Fruit fly (Drosophila melanogaster): Measurements from ENCODE around the gene pad.

The pad gene

DNA sequence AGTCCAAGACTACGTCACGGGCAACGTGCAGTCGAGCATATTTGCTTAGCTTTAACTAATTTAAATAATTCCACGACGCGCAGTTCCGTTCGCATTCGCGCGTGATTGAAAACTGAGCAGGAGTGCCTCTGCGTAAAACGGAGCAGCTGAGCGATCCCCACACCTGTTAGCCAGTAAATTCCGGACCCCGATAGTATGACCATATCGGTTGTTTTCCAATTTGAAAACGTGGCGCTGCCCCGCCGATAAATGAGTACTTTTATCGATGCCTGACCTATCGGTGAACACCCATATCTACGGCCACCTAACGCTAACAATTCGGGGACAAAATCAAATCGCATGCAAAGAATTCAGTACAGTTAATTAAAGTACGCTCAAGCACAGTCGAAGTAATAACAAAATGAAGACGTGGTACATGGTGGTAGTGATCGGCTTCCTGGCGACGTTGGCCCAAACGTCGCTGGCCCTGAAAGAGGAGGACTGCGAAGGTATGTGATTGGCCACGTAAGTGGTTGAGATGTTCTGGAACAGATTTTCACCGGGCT is 7.1 kb downstream of the pad start, which contains the start of the genes CG14879 and Manf (continued):
- peak; percentile 41; the same call in 1 of the 3 replicates for TF ChIP-seq zfh1 (GFP tag; IDR thresholded peaks at IDR 0.05)
- TF ChIP-seq Adf1 (GFP tag; IDR thresholded peaks at IDR 0.05), result peak; percentile 10; the same call in 1 of the 2 replicates
- TF ChIP-seq CG11560 (tag; IDR thresholded peaks at IDR 0.05), result no peak
- no peak for TF ChIP-seq Ptx1 (GFP tag; IDR thresholded peaks at IDR 0.05)
- TF ChIP-seq CG1603 (tag; optimal IDR thresholded peaks at IDR 0.05), result peak; percentile 61
- no peak for TF ChIP-seq CG6813 (GFP tag; optimal IDR thresholded peaks at IDR 0.05)
- TF ChIP-seq crc (GFP tag; optimal IDR thresholded peaks at IDR 0.05), result no peak
- no peak for TF ChIP-seq CG11093 (GFP tag; IDR thresholded peaks at IDR 0.05)
- TF ChIP-seq nom (GFP tag; optimal IDR thresholded peaks at IDR 0.05), result no peak
- no peak; the same call in 2 of the 3 replicates for TF ChIP-seq row (GFP tag; IDR thresholded peaks at IDR 0.05)
- TF ChIP-seq scrt (GFP tag; optimal IDR thresholded peaks at IDR 0.05), result no peak
- no peak for TF ChIP-seq chif (GFP tag; optimal IDR thresholded peaks at IDR 0.05)
- TF ChIP-seq B-H2 (GFP tag; optimal IDR thresholded peaks at IDR 0.05), result no peak
- TF ChIP-seq CG17829 (tag; optimal IDR thresholded peaks at IDR 0.05), result peak; percentile 30
- TF ChIP-seq vnd (GFP tag; IDR thresholded peaks at IDR 0.05; ENCODE audit: partially characterized antibody), result no peak
- peak in 1 of 3 experiments; percentile 8 for TF ChIP-seq Stat92E (GFP tag; optimal IDR thresholded peaks at IDR 0.05)
- TF ChIP-seq Kr (GFP tag; optimal IDR thresholded peaks at IDR 0.05), result no peak
- no peak for TF ChIP-seq HmgD (GFP tag; optimal IDR thresholded peaks at IDR 0.05)
- no peak for TF ChIP-seq CG4730 (GFP tag; IDR thresholded peaks at IDR 0.05)
- no peak for TF ChIP-seq CG31365 (tag; optimal IDR thresholded peaks at IDR 0.05)
- no peak for TF ChIP-seq CG12219 (GFP tag; optimal IDR thresholded peaks at IDR 0.05)
- peak in 1 of 2 experiments; percentile 26 for TF ChIP-seq Pdp1 (GFP tag; optimal IDR thresholded peaks at IDR 0.05)
- no peak for TF ChIP-seq CG13296 (GFP tag; optimal IDR thresholded peaks at IDR 0.05)
- no peak for TF ChIP-seq eve (GFP tag; optimal IDR thresholded peaks at IDR 0.05)
- no peak for TF ChIP-seq crol (GFP tag; IDR thresholded peaks at IDR 0.05)
- TF ChIP-seq CG2889 (GFP tag; IDR thresholded peaks at IDR 0.05), result no peak
- peak; percentile 38 for TF ChIP-seq CG17186 (GFP tag; optimal IDR thresholded peaks at IDR 0.05)
- TF ChIP-seq CG14710 (tag; optimal IDR thresholded peaks at IDR 0.05), result peak; percentile 16
- TF ChIP-seq CG18011 (GFP tag; optimal IDR thresholded peaks at IDR 0.05), result no peak
- TF ChIP-seq Rx (GFP tag; IDR thresholded peaks at IDR 0.05), result no peak
- no peak for TF ChIP-seq fd96Cb (tag; optimal IDR thresholded peaks at IDR 0.05)
- no peak for TF ChIP-seq tin (GFP tag; optimal IDR thresholded peaks at IDR 0.05)
- TF ChIP-seq HLH54F (GFP tag; optimal IDR thresholded peaks at IDR 0.05), result no peak
- no peak for TF ChIP-seq CG15696 (tag; optimal IDR thresholded peaks at IDR 0.05)
- TF ChIP-seq Ravus (GFP tag; IDR thresholded peaks at IDR 0.05), result no peak
- no peak for TF ChIP-seq CG11247 (GFP tag; IDR thresholded peaks at IDR 0.05)
- no peak for TF ChIP-seq CG11398 (GFP tag; optimal IDR thresholded peaks at IDR 0.05)
- TF ChIP-seq Atf6 (GFP tag; IDR thresholded peaks at IDR 0.05), result no peak
- TF ChIP-seq CG13624 (GFP tag; optimal IDR thresholded peaks at IDR 0.05), result peak; percentile 27
- 0 out of 2 replicates have a peak, but pooled peaks have one; percentile 28 for TF ChIP-seq ato (GFP tag; IDR thresholded peaks at IDR 0.05; ENCODE audit: partially characterized antibody)
- peak; percentile 6 for TF ChIP-seq mirr (GFP tag; optimal IDR thresholded peaks at IDR 0.05)
- TF ChIP-seq CG4820 (GFP tag; optimal IDR thresholded peaks at IDR 0.05), result no peak
- peak; percentile 59; the same call in 1 of the 4 replicates for TF ChIP-seq Dll (GFP tag; IDR thresholded peaks at IDR 0.05; ENCODE audit: partially characterized antibody)
- TF ChIP-seq crp (GFP tag; optimal IDR thresholded peaks at IDR 0.05), result peak in 1 of 2 experiments; percentile 79
- peak; percentile 67 for TF ChIP-seq CG2116 (GFP tag; optimal IDR thresholded peaks at IDR 0.05)
- no peak for TF ChIP-seq CG14050 (GFP tag; IDR thresholded peaks at IDR 0.05)
- no peak for TF ChIP-seq dan (GFP tag; IDR thresholded peaks at IDR 0.05)
- no peak for TF ChIP-seq vfl (GFP tag; optimal IDR thresholded peaks at IDR 0.05)
- peak; percentile 87 for TF ChIP-seq Dref (GFP tag; IDR thresholded peaks at IDR 0.05)
- TF ChIP-seq aop (GFP tag; IDR thresholded peaks at IDR 0.05), result no peak
